Worm (Caenorhabditis elegans) whole organism, L1 larva: Measurements from ENCODE around the gene Y54F10BM.12.
A peak's percentile ranks its signal among the peaks of the same experiment; 100 is the strongest.

Experiments used
- C04F5.9 ChIP-seq: sonication (generic microtip); optimal IDR thresholded peaks from 2 replicates; lab custom pipeline; 2016; ENCODE audit warnings: missing genetic modification characterization, missing compliant biosample characterization
- dpl-1 ChIP-seq, 3 experiments: fragments of 150-350 bp in 2 of 3; sonication (generic microtip) in 1 of 3; optimal IDR thresholded peaks; 2 replicates each; lab custom pipeline; 2014 to 2017; ENCODE audit warnings: missing biosample characterization in 3 of 3, missing genetic modification characterization in 3 of 3, missing genetic modification reagents in 3 of 3
- tbx-2 ChIP-seq: sonication (generic microtip); optimal IDR thresholded peaks from 2 replicates; lab custom pipeline; 2016; ENCODE audit warnings: missing genetic modification characterization, missing compliant biosample characterization

DNA sequence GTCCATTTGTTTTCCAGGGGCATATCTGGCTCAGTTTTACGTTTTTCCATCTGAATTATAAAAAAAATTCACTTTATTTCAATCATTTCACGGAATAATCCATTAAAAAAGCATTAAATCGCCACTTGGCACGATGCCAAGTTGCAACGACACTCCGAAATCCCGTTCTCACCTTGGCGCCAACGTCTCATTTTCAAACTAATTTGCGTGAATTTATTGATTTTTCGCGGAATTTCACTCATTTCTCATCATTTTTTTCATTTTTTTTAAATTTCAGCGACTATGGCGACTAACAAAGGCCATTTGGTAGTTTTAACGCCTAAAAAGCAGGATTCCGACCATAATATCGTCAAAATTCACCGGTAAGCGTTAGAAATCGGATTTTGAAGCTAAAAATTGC, 46.4 kb upstream of the Y54F10BM.12 start, which contains the start of gene H14E04.2:
- TF ChIP-seq dpl-1 (GFP tag; optimal IDR thresholded peaks at IDR 0.05; lab: Kevin White, UChicago) (peak; percentile 94 to 96 (median 95)), tbx-2 (tag; lab: Kevin White, UChicago) (peak; percentile 78), C04F5.9 (tag; lab: Kevin White, UChicago) (no peak)
